Worm (Caenorhabditis elegans): ENCODE data around the gene ugt-59.

DNA sequence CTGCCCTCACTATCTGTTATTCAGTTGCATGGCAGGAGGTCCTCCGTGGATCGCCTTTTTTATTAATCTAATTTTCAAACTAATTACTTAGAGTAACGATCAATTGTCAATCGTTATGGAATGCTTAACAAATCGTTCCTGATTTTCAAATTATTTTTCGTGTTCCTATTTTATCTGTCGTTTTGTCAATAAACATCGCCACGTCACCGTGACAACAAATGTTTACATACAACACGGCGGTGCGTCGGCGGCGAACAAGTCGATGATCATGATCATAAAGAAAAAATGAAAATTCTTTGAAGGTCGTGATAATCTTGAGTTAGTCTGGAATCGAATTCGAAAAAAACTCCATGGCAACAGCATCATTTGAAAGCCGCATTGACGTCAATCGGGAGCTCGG lies 14.9 kb upstream of the ugt-59 start:
- TF ChIP-seq ref-2 (tag; optimal IDR thresholded peaks at IDR 0.05) (no peak), ceh-18 (tag; optimal IDR thresholded peaks at IDR 0.05) (no peak), madf-2 (tag; optimal IDR thresholded peaks at IDR 0.05) (no peak), lin-11 (tag; optimal IDR thresholded peaks at IDR 0.05) (no peak), tbx-2 (tag; optimal IDR thresholded peaks at IDR 0.05) (no peak), ama-1 (optimal IDR thresholded peaks at IDR 0.05) (no peak), ceh-24 (tag; optimal IDR thresholded peaks at IDR 0.05) (no peak), syd-9 (tag; optimal IDR thresholded peaks at IDR 0.05) (no peak), unc-86 (tag; optimal IDR thresholded peaks at IDR 0.05) (no peak), F13H6.1 (tag; optimal IDR thresholded peaks at IDR 0.05) (no peak), Y22D7AL.16 (tag; optimal IDR thresholded peaks at IDR 0.05) (no peak), npax-4 (tag; optimal IDR thresholded peaks at IDR 0.05) (no peak), sox-4 (tag; optimal IDR thresholded peaks at IDR 0.05) (no peak)

All from whole organism, late embryonic.